Fruit fly (Drosophila melanogaster) whole organism, embryonic: Measurements from ENCODE around the gene CG13605.

ENCODE experiments used
- Abd-B ChIP-seq: fragments of 200-800 bp; sonication (Bioruptor generic); optimal IDR thresholded peaks from 2 replicates; lab custom pipeline; 2018; ENCODE audit warnings: missing biosample characterization, mild to moderate bottlenecking, missing genetic modification characterization, moderate library complexity
- Antp ChIP-seq: fragments of 200-800 bp; sonication (Bioruptor generic); optimal IDR thresholded peaks from 3 replicates; lab custom pipeline; 2016; ENCODE audit warnings: missing biosample characterization, missing genetic modification characterization
- B-H1 ChIP-seq: fragments of 200-800 bp; sonication (Bioruptor generic); IDR thresholded peaks from 3 replicates; pipeline ENCODE4 v1.3.6; 2022; ENCODE audit warnings: missing biosample characterization, missing genetic modification characterization
- CG11456 ChIP-seq: fragments of 200-800 bp; sonication (Bioruptor generic); IDR thresholded peaks from 3 replicates; pipeline ENCODE4 v1.3.6; 2022; ENCODE audit warnings: missing biosample characterization, missing genetic modification characterization
- CG12391 ChIP-seq: fragments of 200-800 bp; sonication (Bioruptor generic); optimal IDR thresholded peaks from 3 replicates; lab custom pipeline; 2018; ENCODE audit warnings: missing biosample characterization, mild to moderate bottlenecking, missing genetic modification characterization, moderate library complexity
- CG13287 ChIP-seq: fragments of 200-800 bp; sonication (Bioruptor generic); IDR thresholded peaks from 2 replicates; pipeline ENCODE4 v1.3.6; 2022; ENCODE audit warnings: missing biosample characterization, missing genetic modification characterization; ENCODE audit not compliant: partially characterized antibody
- CG13775 ChIP-seq: fragments of 200-800 bp; sonication (Bioruptor generic); optimal IDR thresholded peaks from 3 replicates; lab custom pipeline; 2017; ENCODE audit warnings: missing biosample characterization, mild to moderate bottlenecking, missing genetic modification characterization
- CG14860 ChIP-seq: fragments of 200-800 bp; sonication (Bioruptor generic); IDR thresholded peaks from 3 replicates; pipeline ENCODE4 v1.3.6; 2022; ENCODE audit warnings: missing biosample characterization, missing genetic modification characterization; ENCODE audit not compliant: partially characterized antibody
- CG14965 ChIP-seq: fragments of 200-800 bp; sonication (Bioruptor generic); optimal IDR thresholded peaks from 2 replicates; lab custom pipeline; 2016; ENCODE audit warnings: missing biosample characterization, missing genetic modification characterization, borderline replicate concordance
- CG15011 ChIP-seq: fragments of 200-800 bp; sonication (Bioruptor generic); optimal IDR thresholded peaks from 3 replicates; lab custom pipeline; 2018; ENCODE audit warnings: missing biosample characterization, mild to moderate bottlenecking, missing genetic modification characterization
- CG1602 ChIP-seq: fragments of 200-800 bp; sonication (Bioruptor generic); optimal IDR thresholded peaks from 3 replicates; lab custom pipeline; 2016; ENCODE audit warnings: missing biosample characterization, missing genetic modification characterization
- CG16863 ChIP-seq: fragments of 200-800 bp; sonication (Bioruptor generic); optimal IDR thresholded peaks from 3 replicates; lab custom pipeline; 2016; ENCODE audit warnings: missing biosample characterization, missing genetic modification characterization
- CG17186 ChIP-seq: fragments of 200-800 bp; sonication (Bioruptor generic); optimal IDR thresholded peaks from 3 replicates; lab custom pipeline; 2017; ENCODE audit warnings: missing biosample characterization, missing genetic modification reagents, missing genetic modification characterization
- CG17385 ChIP-seq: fragments of 200-800 bp; sonication (Bioruptor generic); optimal IDR thresholded peaks from 3 replicates; lab custom pipeline; 2018; ENCODE audit warnings: missing biosample characterization, mild to moderate bottlenecking, missing genetic modification characterization
- CG2712 ChIP-seq: fragments of 200-800 bp; optimal IDR thresholded peaks from 3 replicates; lab custom pipeline; 2019; ENCODE audit warnings: missing biosample characterization, mild to moderate bottlenecking, missing genetic modification characterization, moderate library complexity
- CG2875 ChIP-seq: fragments of 200-800 bp; sonication (Bioruptor generic); optimal IDR thresholded peaks from 2 replicates; lab custom pipeline; 2017; ENCODE audit warnings: missing biosample characterization, mild to moderate bottlenecking, missing genetic modification characterization, missing genetic modification reagents
- CG2889 ChIP-seq: fragments of 200-800 bp; sonication (Bioruptor generic); IDR thresholded peaks from 3 replicates; pipeline ENCODE4 v1.3.6; 2022; ENCODE audit warnings: missing biosample characterization, missing genetic modification characterization
- CG31224 ChIP-seq: fragments of 200-800 bp; sonication (Bioruptor generic); IDR thresholded peaks from 2 replicates; pipeline ENCODE4 v1.3.6; 2022; ENCODE audit warnings: missing biosample characterization, missing genetic modification characterization
- CG4404 ChIP-seq: fragments of 200-800 bp; sonication (Bioruptor generic); IDR thresholded peaks from 2 replicates; pipeline ENCODE4 v1.3.6; 2022; ENCODE audit warnings: missing biosample characterization, missing genetic modification characterization
- CG7372 ChIP-seq: fragments of 200-800 bp; sonication (Bioruptor generic); IDR thresholded peaks from 2 replicates; pipeline ENCODE4 v1.3.6; 2022; ENCODE audit warnings: missing biosample characterization, missing genetic modification characterization
- CG7987 ChIP-seq: fragments of 200-800 bp; sonication (Bioruptor generic); optimal IDR thresholded peaks from 2 replicates; lab custom pipeline; 2018; ENCODE audit warnings: missing biosample characterization, mild to moderate bottlenecking, missing genetic modification characterization, moderate library complexity
- CG8924 ChIP-seq: fragments of 200-800 bp; optimal IDR thresholded peaks from 3 replicates; lab custom pipeline; 2019; ENCODE audit warnings: missing biosample characterization, mild to moderate bottlenecking, missing genetic modification characterization, moderate library complexity
- CG9437 ChIP-seq: fragments of 200-800 bp; sonication (Bioruptor generic); optimal IDR thresholded peaks from 2 replicates; lab custom pipeline; 2018; ENCODE audit warnings: missing biosample characterization, mild to moderate bottlenecking, missing genetic modification characterization
- CG9932 ChIP-seq: fragments of 200-800 bp; sonication (Bioruptor generic); IDR thresholded peaks from 2 replicates; pipeline ENCODE4 v1.3.6; 2022; ENCODE audit warnings: missing biosample characterization, missing genetic modification characterization
- Dref ChIP-seq: fragments of 200-800 bp; sonication (Bioruptor generic); IDR thresholded peaks from 2 replicates; pipeline ENCODE4 v1.3.6; 2022; ENCODE audit warnings: missing biosample characterization, missing genetic modification characterization
- Fer2 ChIP-seq: fragments of 200-800 bp; sonication (Bioruptor generic); optimal IDR thresholded peaks from 2 replicates; lab custom pipeline; 2018; ENCODE audit warnings: missing biosample characterization, mild to moderate bottlenecking, missing genetic modification characterization, moderate library complexity
- Jarid2 ChIP-seq: fragments of 200-800 bp; sonication (Bioruptor generic); optimal IDR thresholded peaks from 3 replicates; lab custom pipeline; 2017; ENCODE audit warnings: mild to moderate bottlenecking, missing biosample characterization, missing genetic modification reagents, missing genetic modification characterization
- MBD-R2 ChIP-seq: fragments of 200-800 bp; sonication (Bioruptor generic); IDR thresholded peaks from 2 replicates; pipeline ENCODE4 v1.3.6; 2022; ENCODE audit warnings: missing biosample characterization, missing genetic modification characterization
- Oaz ChIP-seq: fragments of 200-800 bp; sonication (Bioruptor generic); IDR thresholded peaks from 2 replicates; pipeline ENCODE4 v1.3.6; 2022; ENCODE audit warnings: missing biosample characterization, missing genetic modification characterization
- Scr ChIP-seq: fragments of 200-800 bp; sonication (Bioruptor generic); IDR thresholded peaks from 2 replicates; pipeline ENCODE4 v1.3.6; 2022; ENCODE audit warnings: missing biosample characterization, missing genetic modification characterization; ENCODE audit not compliant: partially characterized antibody
- Sox100B ChIP-seq: fragments of 200-800 bp; sonication (Bioruptor generic); optimal IDR thresholded peaks from 3 replicates; lab custom pipeline; 2018; ENCODE audit warnings: missing biosample characterization, mild to moderate bottlenecking, missing genetic modification characterization
- Sox102F ChIP-seq: fragments of 200-800 bp; sonication (Bioruptor generic); optimal IDR thresholded peaks from 2 replicates; lab custom pipeline; 2018; ENCODE audit warnings: missing biosample characterization, mild to moderate bottlenecking, missing genetic modification characterization, moderate library complexity
- Sry-δ ChIP-seq: fragments of 200-800 bp; sonication (Bioruptor generic); optimal IDR thresholded peaks from 2 replicates; lab custom pipeline; 2016; ENCODE audit warnings: missing biosample characterization, missing genetic modification characterization
- Usf ChIP-seq: fragments of 200-800 bp; sonication (Bioruptor generic); optimal IDR thresholded peaks from 2 replicates; lab custom pipeline; 2017; ENCODE audit warnings: missing genotype, missing biosample characterization, missing genetic modification characterization
- ab ChIP-seq: fragments of 200-800 bp; sonication (Bioruptor generic); optimal IDR thresholded peaks from 2 replicates; lab custom pipeline; 2016; ENCODE audit warnings: missing biosample characterization, missing genetic modification characterization
- az2 ChIP-seq: fragments of 200-800 bp; sonication (Bioruptor generic); optimal IDR thresholded peaks from 3 replicates; lab custom pipeline; 2016; ENCODE audit warnings: missing biosample characterization, missing genetic modification characterization
- chm ChIP-seq: fragments of 200-800 bp; sonication (Bioruptor generic); IDR thresholded peaks from 2 replicates; pipeline ENCODE4 v1.3.6; 2022; ENCODE audit warnings: missing biosample characterization, missing genetic modification characterization
- chn ChIP-seq: fragments of 200-800 bp; sonication (Bioruptor generic); optimal IDR thresholded peaks from 2 replicates; lab custom pipeline; 2016; ENCODE audit warnings: missing biosample characterization, missing genetic modification characterization
- dmrt99B ChIP-seq: fragments of 200-800 bp; sonication (Bioruptor generic); optimal IDR thresholded peaks from 2 replicates; lab custom pipeline; 2018; ENCODE audit warnings: missing biosample characterization, mild to moderate bottlenecking, missing genetic modification characterization, moderate library complexity
- esg ChIP-seq: fragments of 200-800 bp; sonication (Bioruptor generic); conservative IDR thresholded peaks from 2 replicates; pipeline ENCODE4 v1.3.6; 2022; ENCODE audit warnings: missing biosample characterization, missing genetic modification characterization
- gce ChIP-seq: fragments of 200-800 bp; sonication (Bioruptor generic); IDR thresholded peaks from 3 replicates; pipeline ENCODE4 v1.3.6; 2022; ENCODE audit warnings: missing biosample characterization, missing genetic modification characterization
- gro ChIP-seq: fragments of 200-800 bp; sonication (Bioruptor generic); optimal IDR thresholded peaks from 2 replicates; lab custom pipeline; 2016; ENCODE audit warnings: missing biosample characterization, missing genetic modification characterization
- gt ChIP-seq: fragments of 200-800 bp; sonication (Bioruptor generic); IDR thresholded peaks from 2 replicates; pipeline ENCODE4 v1.3.6; 2022; ENCODE audit warnings: missing biosample characterization, missing genetic modification characterization
- lab ChIP-seq: fragments of 200-800 bp; sonication (Bioruptor generic); optimal IDR thresholded peaks from 3 replicates; lab custom pipeline; 2017; ENCODE audit warnings: missing biosample characterization, missing genetic modification characterization, mild to moderate bottlenecking, moderate library complexity, missing genetic modification reagents
- p53 ChIP-seq: fragments of 200-800 bp; sonication (Bioruptor generic); optimal IDR thresholded peaks from 2 replicates; lab custom pipeline; 2016; ENCODE audit warnings: missing biosample characterization, missing genetic modification characterization
- pho ChIP-seq: fragments of 200-800 bp; sonication (Bioruptor generic); optimal IDR thresholded peaks from 2 replicates; lab custom pipeline; 2016; ENCODE audit warnings: missing biosample characterization, missing genetic modification characterization
- phol ChIP-seq: fragments of 200-800 bp; sonication (Bioruptor generic); optimal IDR thresholded peaks from 3 replicates; lab custom pipeline; 2018; ENCODE audit warnings: missing biosample characterization, mild to moderate bottlenecking, missing genetic modification characterization, moderate library complexity
- repo ChIP-seq: fragments of 200-800 bp; sonication (Bioruptor generic); optimal IDR thresholded peaks from 2 replicates; lab custom pipeline; 2016; ENCODE audit warnings: missing biosample characterization, missing genetic modification characterization
- sim ChIP-seq: fragments of 200-800 bp; sonication (Bioruptor generic); IDR thresholded peaks from 2 replicates; pipeline ENCODE4 v1.3.6; 2022; ENCODE audit warnings: missing biosample characterization, missing genetic modification characterization
- sisA ChIP-seq: fragments of 200-800 bp; sonication (Bioruptor generic); IDR thresholded peaks from 2 replicates; pipeline ENCODE4 v1.3.6; 2022; ENCODE audit warnings: missing biosample characterization, missing genetic modification characterization
- trh ChIP-seq: fragments of 200-800 bp; sonication (Bioruptor generic); optimal IDR thresholded peaks from 2 replicates; lab custom pipeline; 2016; ENCODE audit warnings: missing biosample characterization, missing genetic modification characterization
- ttk ChIP-seq: fragments of 200-800 bp; sonication (Bioruptor generic); IDR thresholded peaks from 2 replicates; pipeline ENCODE4 v2.1.2; 2022; ENCODE audit warnings: missing biosample characterization, missing genetic modification characterization

Gene CG13605

DNA sequence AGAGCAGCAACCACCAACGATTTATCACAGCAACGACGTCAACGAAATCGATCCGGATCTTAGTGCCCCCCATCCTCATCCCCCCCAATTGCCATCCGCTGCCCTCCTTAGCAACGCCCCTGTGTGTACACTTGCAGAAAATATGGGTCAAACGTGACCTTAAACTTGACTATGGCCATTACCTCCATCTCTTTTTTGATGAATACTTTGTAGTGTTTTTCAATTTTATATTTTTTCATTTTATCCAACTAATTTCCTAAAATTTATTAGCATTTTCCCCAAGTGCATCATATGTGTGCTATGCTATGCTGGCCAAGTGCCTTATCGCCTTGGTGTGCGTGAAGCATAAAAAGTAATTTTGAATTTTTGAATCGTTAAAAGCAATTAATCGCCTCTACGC, 30.8 kb upstream of the CG13605 start (continued):
- TF ChIP-seq CG2889 (GFP tag; lab: Robert Waterston, UW) (no peak), CG16863 (no peak), CG17186 (no peak), Sox100B (GFP tag; lab: Kevin White, UChicago) (no peak), CG14965 (GFP tag; lab: Kevin White, UChicago) (no peak), gce (no peak), CG13287 (GFP tag; lab: Robert Waterston, UW) (no peak), chn (no peak), CG2875 (GFP tag; lab: Kevin White, UChicago) (no peak), lab (GFP tag; lab: Kevin White, UChicago) (peak; percentile 24), trh (GFP tag; lab: Kevin White, UChicago) (no peak), esg (GFP tag; lab: Robert Waterston, UW) (peak; percentile 31; the same call in 1 of the 2 replicates), CG12391 (tag; lab: Kevin White, UChicago) (peak; percentile 36), Fer2 (tag; lab: Kevin White, UChicago) (no peak), CG14860 (GFP tag; lab: Robert Waterston, UW) (no peak), MBD-R2 (GFP tag; lab: Robert Waterston, UW) (no peak), CG11456 (GFP tag; lab: Robert Waterston, UW) (no peak), p53 (no peak), gt (GFP tag; lab: Robert Waterston, UW) (no peak), repo (GFP tag; lab: Kevin White, UChicago) (no peak), CG2712 (peak; percentile 58), CG13775 (no peak), dmrt99B (tag; lab: Kevin White, UChicago) (peak; percentile 65), CG7372 (GFP tag; lab: Robert Waterston, UW) (no peak), CG8924 (tag; lab: Kevin White, UChicago) (no peak), chm (GFP tag; lab: Robert Waterston, UW) (no peak), CG15011 (no peak), CG17385 (GFP tag; lab: Kevin White, UChicago) (peak; percentile 0), sisA (GFP tag; lab: Robert Waterston, UW) (peak; percentile 60), Antp (GFP tag; lab: Kevin White, UChicago) (no peak), CG1602 (GFP tag; lab: Kevin White, UChicago) (peak; percentile 3), CG9437 (no peak), Sox102F (GFP tag; lab: Kevin White, UChicago) (peak; percentile 55), phol (peak; percentile 40), Oaz (GFP tag; lab: Robert Waterston, UW) (no peak), Abd-B (GFP tag; lab: Kevin White, UChicago) (no peak), Jarid2 (no peak), CG7987 (no peak), Dref (no peak), Usf (GFP tag; lab: Kevin White, UChicago) (no peak), CG4404 (GFP tag; lab: Robert Waterston, UW) (no peak), ab (GFP tag; lab: Kevin White, UChicago) (no peak), sim (no peak), pho (GFP tag; lab: Kevin White, UChicago) (no peak), az2 (GFP tag; lab: Kevin White, UChicago) (peak; percentile 18), gro (GFP tag; lab: Kevin White, UChicago) (no peak), B-H1 (no peak; the same call in 2 of the 3 replicates), ttk (GFP tag; lab: Robert Waterston, UW) (0 out of 2 replicates have a peak, but pooled peaks have one; percentile 30), Sry-δ (no peak), CG31224 (GFP tag; lab: Robert Waterston, UW) (no peak), CG9932 (GFP tag; lab: Robert Waterston, UW) (no peak), Scr (GFP tag; lab: Robert Waterston, UW) (no peak)
